Fruit fly (Drosophila melanogaster) whole organism, prepupa: ENCODE measurements around the gene Gbs-76A.

Source experiments
- Blimp-1 ChIP-seq: fragments of 200-800 bp; sonication (Bioruptor generic); optimal IDR thresholded peaks from 3 replicates; lab custom pipeline; 2017; ENCODE audit warnings: missing biosample characterization, missing genetic modification characterization, mild to moderate bottlenecking, moderate library complexity, missing genetic modification reagents
- CG11294 ChIP-seq: fragments of 200-800 bp; sonication (Bioruptor generic); IDR thresholded peaks from 2 replicates; pipeline ENCODE4 v1.3.6; 2022; ENCODE audit warnings: missing biosample characterization, missing genetic modification characterization
- CG11762 ChIP-seq: fragments of 200-800 bp; sonication (Bioruptor generic); optimal IDR thresholded peaks from 3 replicates; lab custom pipeline; 2016; ENCODE audit warnings: missing biosample characterization, missing genetic modification characterization; ENCODE audit not compliant: insufficient read depth
- CG15336 ChIP-seq: fragments of 200-800 bp; sonication (Bioruptor generic); IDR thresholded peaks from 2 replicates; pipeline ENCODE4 v1.3.6; 2022; ENCODE audit warnings: missing biosample characterization, missing genetic modification characterization
- CG16779 ChIP-seq: fragments of 200-800 bp; sonication (Bioruptor generic); optimal IDR thresholded peaks from 3 replicates; lab custom pipeline; 2017; ENCODE audit warnings: missing biosample characterization, mild to moderate bottlenecking, missing genetic modification characterization
- CG3032 ChIP-seq: fragments of 200-800 bp; optimal IDR thresholded peaks from 2 replicates; lab custom pipeline; 2019; ENCODE audit warnings: missing biosample characterization, mild to moderate bottlenecking, missing genetic modification characterization, moderate library complexity
- CG31627 ChIP-seq: fragments of 200-800 bp; sonication (Bioruptor generic); optimal IDR thresholded peaks from 3 replicates; lab custom pipeline; 2016; ENCODE audit warnings: missing biosample characterization, missing genetic modification characterization
- CG32006 ChIP-seq: fragments of 200-800 bp; sonication (Bioruptor generic); optimal IDR thresholded peaks from 3 replicates; lab custom pipeline; 2017; ENCODE audit warnings: missing biosample characterization, mild to moderate bottlenecking, missing genetic modification characterization
- CG3919 ChIP-seq: fragments of 200-800 bp; sonication (Bioruptor generic); optimal IDR thresholded peaks from 3 replicates; lab custom pipeline; 2016; ENCODE audit warnings: missing biosample characterization, missing genetic modification characterization
- CG4318 ChIP-seq: fragments of 200-800 bp; sonication (Bioruptor generic); optimal IDR thresholded peaks from 3 replicates; lab custom pipeline; 2017; ENCODE audit warnings: missing biosample characterization, mild to moderate bottlenecking, missing genetic modification characterization
- CG6163 ChIP-seq: fragments of 200-800 bp; sonication (Bioruptor generic); IDR thresholded peaks from 3 replicates; pipeline ENCODE4 v1.3.6; 2022; ENCODE audit warnings: missing biosample characterization, missing genetic modification characterization
- CG6276 ChIP-seq: fragments of 200-800 bp; sonication (Bioruptor generic); optimal IDR thresholded peaks from 2 replicates; lab custom pipeline; 2017; ENCODE audit warnings: missing biosample characterization, mild to moderate bottlenecking, missing genetic modification characterization
- CG6792 ChIP-seq: fragments of 200-800 bp; sonication (Bioruptor generic); optimal IDR thresholded peaks from 3 replicates; lab custom pipeline; 2016; ENCODE audit warnings: missing biosample characterization, missing genetic modification characterization
- CG6808 ChIP-seq: fragments of 200-800 bp; sonication (Bioruptor generic); optimal IDR thresholded peaks from 3 replicates; lab custom pipeline; 2017; ENCODE audit warnings: missing biosample characterization, missing genetic modification characterization, mild to moderate bottlenecking, moderate library complexity, missing genetic modification reagents
- CG6854 ChIP-seq: fragments of 200-800 bp; sonication (Bioruptor generic); optimal IDR thresholded peaks from 2 replicates; lab custom pipeline; 2017; ENCODE audit warnings: missing biosample characterization, mild to moderate bottlenecking, missing genetic modification characterization
- CG7368 ChIP-seq: fragments of 200-800 bp; sonication (Bioruptor generic); optimal IDR thresholded peaks from 3 replicates; lab custom pipeline; 2016; ENCODE audit warnings: missing biosample characterization, missing genetic modification characterization
- CG8119 ChIP-seq: fragments of 200-800 bp; sonication (Bioruptor generic); IDR thresholded peaks from 3 replicates; pipeline ENCODE4 v1.3.6; 2022; ENCODE audit warnings: missing biosample characterization, missing genetic modification characterization
- CG8319 ChIP-seq: fragments of 200-800 bp; sonication (Bioruptor generic); optimal IDR thresholded peaks from 3 replicates; lab custom pipeline; 2016; ENCODE audit warnings: missing biosample characterization, missing genetic modification characterization
- CG8632 ChIP-seq: fragments of 200-800 bp; sonication (Bioruptor generic); optimal IDR thresholded peaks from 3 replicates; lab custom pipeline; 2016; ENCODE audit warnings: missing biosample characterization, missing genetic modification characterization
- CG9139 ChIP-seq: fragments of 200-800 bp; sonication (Bioruptor generic); optimal IDR thresholded peaks from 3 replicates; lab custom pipeline; 2017; ENCODE audit warnings: missing biosample characterization, mild to moderate bottlenecking, missing genetic modification characterization
- Eip78C ChIP-seq: fragments of 200-800 bp; sonication (Bioruptor generic); peaks from one replicate; lab custom pipeline; 2016; ENCODE audit warnings: missing biosample characterization, missing genetic modification characterization
- Eip93F ChIP-seq: fragments of 200-800 bp; sonication (Bioruptor generic); optimal IDR thresholded peaks from 2 replicates; lab custom pipeline; 2016; ENCODE audit warnings: missing biosample characterization, mild to moderate bottlenecking, missing genetic modification characterization
- Ets21C ChIP-seq: fragments of 200-800 bp; sonication (Bioruptor generic); optimal IDR thresholded peaks from 3 replicates; lab custom pipeline; 2016; ENCODE audit warnings: missing biosample characterization, missing genetic modification characterization
- Ets96B ChIP-seq: fragments of 200-800 bp; optimal IDR thresholded peaks from 2 replicates; lab custom pipeline; 2019; ENCODE audit warnings: missing biosample characterization, mild to moderate bottlenecking, missing genetic modification characterization, moderate library complexity
- Hr38 ChIP-seq: sonication (Bioruptor generic); optimal IDR thresholded peaks from 2 replicates; lab custom pipeline; 2016; ENCODE audit warnings: missing biosample characterization, missing genetic modification characterization
- Hr39 ChIP-seq: fragments of 200-800 bp; sonication (Bioruptor generic); optimal IDR thresholded peaks from 2 replicates; lab custom pipeline; 2016; ENCODE audit warnings: missing biosample characterization, missing genetic modification characterization
- Lpt ChIP-seq: fragments of 200-800 bp; sonication (Bioruptor generic); optimal IDR thresholded peaks from 3 replicates; lab custom pipeline; 2016; ENCODE audit warnings: missing biosample characterization, missing genetic modification characterization
- OdsH ChIP-seq: fragments of 200-800 bp; sonication (Bioruptor generic); optimal IDR thresholded peaks from 3 replicates; lab custom pipeline; 2016; ENCODE audit warnings: missing biosample characterization, missing genetic modification characterization
- Smox ChIP-seq: fragments of 200-800 bp; sonication (Bioruptor generic); optimal IDR thresholded peaks from 3 replicates; lab custom pipeline; 2016; ENCODE audit warnings: missing biosample characterization, missing genetic modification characterization
- Sox102F ChIP-seq: fragments of 200-800 bp; sonication (Bioruptor generic); optimal IDR thresholded peaks from 2 replicates; lab custom pipeline; 2016; ENCODE audit warnings: missing biosample characterization, mild to moderate bottlenecking, missing genetic modification characterization
- Sox14 ChIP-seq: fragments of 200-800 bp; sonication (Bioruptor generic); optimal IDR thresholded peaks from 3 replicates; lab custom pipeline; 2016; ENCODE audit warnings: missing biosample characterization, missing genetic modification characterization
- Sox15 ChIP-seq: fragments of 200-800 bp; sonication (Bioruptor generic); optimal IDR thresholded peaks from 3 replicates; lab custom pipeline; 2016; ENCODE audit warnings: missing biosample characterization, missing genetic modification characterization
- achi ChIP-seq: fragments of 200-800 bp; sonication (Bioruptor generic); optimal IDR thresholded peaks from 3 replicates; lab custom pipeline; 2016; ENCODE audit warnings: missing biosample characterization, missing genetic modification characterization
- cyc ChIP-seq: fragments of 200-800 bp; sonication (Bioruptor generic); optimal IDR thresholded peaks from 3 replicates; lab custom pipeline; 2016; ENCODE audit warnings: missing biosample characterization, missing genetic modification characterization
- dac ChIP-seq: fragments of 200-800 bp; sonication (Bioruptor generic); optimal IDR thresholded peaks from 2 replicates; lab custom pipeline; 2017; ENCODE audit warnings: missing biosample characterization, mild to moderate bottlenecking, missing genetic modification characterization
- eg ChIP-seq: fragments of 200-800 bp; sonication (Bioruptor generic); IDR thresholded peaks from 3 replicates; pipeline ENCODE4 v1.3.6; 2022; ENCODE audit warnings: missing biosample characterization, missing genetic modification characterization
- esn ChIP-seq: fragments of 200-800 bp; sonication (Bioruptor generic); optimal IDR thresholded peaks from 2 replicates; lab custom pipeline; 2016; ENCODE audit warnings: missing biosample characterization, mild to moderate bottlenecking, missing genetic modification characterization, moderate library complexity
- fd85E ChIP-seq: fragments of 200-800 bp; sonication (Bioruptor generic); optimal IDR thresholded peaks from 3 replicates; lab custom pipeline; 2016; ENCODE audit warnings: missing biosample characterization, missing genetic modification characterization
- fkh ChIP-seq: fragments of 200-800 bp; sonication (Bioruptor generic); optimal IDR thresholded peaks from 3 replicates; lab custom pipeline; 2017; ENCODE audit warnings: missing biosample characterization, mild to moderate bottlenecking, missing genetic modification characterization, moderate library complexity
- lz ChIP-seq: fragments of 200-800 bp; sonication (Bioruptor generic); optimal IDR thresholded peaks from 3 replicates; lab custom pipeline; 2016; ENCODE audit warnings: missing biosample characterization, missing genetic modification characterization
- net ChIP-seq: fragments of 200-800 bp; sonication (Bioruptor generic); optimal IDR thresholded peaks from 3 replicates; lab custom pipeline; 2016; ENCODE audit warnings: missing biosample characterization, missing genetic modification characterization
- pdm3 ChIP-seq: fragments of 200-800 bp; sonication (Bioruptor generic); optimal IDR thresholded peaks from 3 replicates; lab custom pipeline; 2016; ENCODE audit warnings: missing biosample characterization, missing genetic modification characterization
- spab ChIP-seq: fragments of 200-800 bp; sonication (Bioruptor generic); optimal IDR thresholded peaks from 2 replicates; lab custom pipeline; 2017; ENCODE audit warnings: missing biosample characterization, mild to moderate bottlenecking, missing genetic modification characterization, missing genetic modification reagents
- ss ChIP-seq, 2 experiments: fragments of 200-800 bp; sonication (Bioruptor generic); optimal IDR thresholded peaks; 2 replicates in 1 of 2; 3 replicates in 1 of 2; lab custom pipeline; 2017 to 2018; ENCODE audit warnings: mild to moderate bottlenecking in 2 of 2, missing biosample characterization in 2 of 2, missing genetic modification characterization in 2 of 2, moderate library complexity in 1 of 2
- svp ChIP-seq: fragments of 200-800 bp; sonication (Bioruptor generic); peaks from one replicate; lab custom pipeline; 2016; ENCODE audit warnings: missing biosample characterization, missing genetic modification characterization
- vri ChIP-seq: fragments of 200-800 bp; sonication (Bioruptor generic); optimal IDR thresholded peaks from 3 replicates; lab custom pipeline; 2016; ENCODE audit warnings: missing biosample characterization, mild to moderate bottlenecking, missing genetic modification characterization

Gbs-76A gene

DNA sequence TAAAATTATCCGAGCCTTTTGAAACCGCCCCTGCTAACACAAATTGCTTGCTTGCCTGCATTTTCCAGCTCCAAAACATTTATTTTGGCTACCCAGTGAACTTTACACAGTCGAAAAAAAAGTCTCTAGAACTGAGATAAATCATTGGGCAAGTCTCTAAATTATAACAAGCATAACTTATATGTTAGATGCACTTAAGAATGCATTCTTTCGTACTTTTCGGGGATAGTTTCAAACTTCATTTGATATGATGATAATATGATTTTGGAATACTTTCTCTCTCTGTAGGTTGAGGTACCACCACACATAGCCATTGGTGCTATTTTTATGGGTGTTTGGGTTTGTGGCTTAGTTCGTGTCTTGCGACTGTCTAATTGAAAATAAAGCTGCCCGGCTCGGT is 22.3 kb upstream of the Gbs-76A start (continued):
- TF ChIP-seq CG3919 (GFP tag; lab: Kevin White, UChicago) (peak; percentile 70), esn (GFP tag; lab: Kevin White, UChicago) (no peak), CG11762 (GFP tag; lab: Kevin White, UChicago) (peak; percentile 31), Sox14 (GFP tag; lab: Kevin White, UChicago) (no peak), CG6854 (GFP tag; lab: Kevin White, UChicago) (no peak), Blimp-1 (GFP tag; lab: Kevin White, UChicago) (no peak), CG8319 (GFP tag; lab: Kevin White, UChicago) (no peak), Hr39 (GFP tag; lab: Kevin White, UChicago) (peak; percentile 14), dac (GFP tag; lab: Kevin White, UChicago) (peak; percentile 56), Sox102F (GFP tag; lab: Kevin White, UChicago) (no peak), net (GFP tag; lab: Kevin White, UChicago) (peak; percentile 78), CG6163 (GFP tag; lab: Robert Waterston, UW) (peak; percentile 94), pdm3 (GFP tag; lab: Kevin White, UChicago) (peak; percentile 76), Hr38 (GFP tag; lab: Kevin White, UChicago) (peak; percentile 25), ss (GFP tag; optimal IDR thresholded peaks at IDR 0.05; lab: Kevin White, UChicago) (no peak), CG9139 (GFP tag; lab: Kevin White, UChicago) (no peak), CG15336 (GFP tag; lab: Robert Waterston, UW) (peak; percentile 94), CG8119 (peak; percentile 88), Eip93F (GFP tag; lab: Kevin White, UChicago) (no peak), fkh (GFP tag; lab: Kevin White, UChicago) (no peak), CG16779 (tag; lab: Kevin White, UChicago) (peak; percentile 38), CG32006 (peak; percentile 86), vri (GFP tag; lab: Kevin White, UChicago) (no peak), CG8632 (GFP tag; lab: Kevin White, UChicago) (no peak), Lpt (GFP tag; lab: Kevin White, UChicago) (peak; percentile 91), svp (GFP tag; lab: Kevin White, UChicago) (peak; percentile 39), cyc (GFP tag; lab: Kevin White, UChicago) (no peak), CG6276 (GFP tag; lab: Kevin White, UChicago) (peak; percentile 85), Ets96B (no peak), CG7368 (GFP tag; lab: Kevin White, UChicago) (peak; percentile 38), spab (GFP tag; lab: Kevin White, UChicago) (no peak), CG6808 (GFP tag; lab: Kevin White, UChicago) (no peak), CG3032 (tag; lab: Kevin White, UChicago) (no peak)

DNA sequence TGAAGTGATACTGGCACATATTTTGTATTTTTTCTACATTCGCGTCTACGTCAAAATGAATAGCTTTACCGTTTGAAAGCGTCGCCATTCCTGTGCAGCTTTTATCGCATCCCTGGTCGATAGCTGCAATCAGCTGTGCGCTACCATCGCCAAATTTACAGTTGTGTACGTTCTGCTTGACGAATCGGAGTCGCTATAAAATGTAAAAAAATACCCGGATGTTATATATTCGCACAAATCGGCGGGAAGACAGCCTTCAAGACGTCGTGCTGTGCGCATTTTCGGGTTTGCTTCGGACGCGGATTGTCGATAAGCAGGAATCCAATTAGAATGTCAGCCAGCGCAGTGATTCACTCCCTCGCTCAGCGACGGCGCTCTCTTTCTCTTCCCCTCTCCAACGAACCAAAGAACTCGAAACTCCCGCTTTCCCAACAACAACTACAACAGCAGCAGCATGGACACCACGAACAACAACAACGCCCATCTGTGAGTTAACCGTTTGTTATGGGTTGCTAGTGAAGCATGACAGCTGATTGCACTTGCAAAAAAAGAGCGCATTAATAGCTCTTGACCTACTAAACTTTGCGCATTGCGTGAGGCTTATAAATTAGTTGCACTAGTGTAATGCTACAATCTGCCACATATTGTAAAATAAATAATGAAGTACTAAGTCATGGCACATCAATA is 2.2 kb upstream of the Gbs-76A start:
- TF ChIP-seq CG11762 (GFP tag; lab: Kevin White, UChicago) (no peak), net (GFP tag; lab: Kevin White, UChicago) (no peak), CG3919 (GFP tag; lab: Kevin White, UChicago) (no peak), esn (GFP tag; lab: Kevin White, UChicago) (no peak), Sox102F (GFP tag; lab: Kevin White, UChicago) (no peak), CG11294 (GFP tag; lab: Robert Waterston, UW) (no peak), CG6808 (GFP tag; lab: Kevin White, UChicago) (peak; percentile 41), OdsH (GFP tag; lab: Kevin White, UChicago) (no peak), Sox15 (GFP tag; lab: Kevin White, UChicago) (no peak), cyc (GFP tag; lab: Kevin White, UChicago) (no peak), spab (GFP tag; lab: Kevin White, UChicago) (peak; percentile 11), CG3032 (tag; lab: Kevin White, UChicago) (no peak), Hr38 (GFP tag; lab: Kevin White, UChicago) (no peak), CG6276 (GFP tag; lab: Kevin White, UChicago) (peak; percentile 69), CG6792 (GFP tag; lab: Kevin White, UChicago) (no peak), CG4318 (GFP tag; lab: Kevin White, UChicago) (no peak), ss (GFP tag; optimal IDR thresholded peaks at IDR 0.05; lab: Kevin White, UChicago) (no peak), Eip93F (GFP tag; lab: Kevin White, UChicago) (no peak), CG16779 (tag; lab: Kevin White, UChicago) (peak; percentile 58), Ets21C (GFP tag; lab: Kevin White, UChicago) (no peak), fkh (GFP tag; lab: Kevin White, UChicago) (no peak), Smox (GFP tag; lab: Kevin White, UChicago) (no peak), CG31627 (GFP tag; lab: Kevin White, UChicago) (no peak), Hr39 (GFP tag; lab: Kevin White, UChicago) (no peak), Eip78C (GFP tag; lab: Kevin White, UChicago) (no peak), CG15336 (GFP tag; lab: Robert Waterston, UW) (no peak), lz (GFP tag; lab: Kevin White, UChicago) (no peak), achi (GFP tag; lab: Kevin White, UChicago) (no peak), eg (peak; percentile 51; the same call in 1 of the 3 replicates), fd85E (GFP tag; lab: Kevin White, UChicago) (no peak), svp (GFP tag; lab: Kevin White, UChicago) (peak; percentile 80)
